Worm (Caenorhabditis elegans): ENCODE data around the gene F57G4.11.

DNA sequence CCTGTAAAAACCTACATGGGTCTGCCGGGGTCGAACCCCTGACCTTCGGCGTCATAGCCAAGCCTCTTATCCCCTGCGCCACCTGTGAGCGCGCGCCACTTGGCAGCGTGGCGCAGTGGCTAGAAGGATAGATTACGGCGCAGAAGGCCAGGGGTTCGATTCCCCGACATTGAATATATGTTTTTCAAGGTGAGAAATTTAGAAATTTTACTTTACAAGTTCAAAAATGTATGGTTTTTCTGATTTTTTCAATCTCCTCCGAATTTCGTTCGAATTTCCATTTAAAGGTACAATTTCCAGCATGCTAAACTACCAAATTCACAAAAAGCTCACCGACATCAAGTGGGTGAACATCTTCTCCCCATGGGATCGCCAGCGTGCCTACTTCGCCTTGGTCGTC is 35.0 kb downstream of the F57G4.11 start, which contains the start of gene dgat-2:
- no peak for TF ChIP-seq peb-1 (tag; optimal IDR thresholded peaks at IDR 0.05)
- no peak for TF ChIP-seq ceh-82 (tag; optimal IDR thresholded peaks at IDR 0.05)
- no peak for TF ChIP-seq lin-11 (tag; optimal IDR thresholded peaks at IDR 0.05)

All from whole organism, L2 larva.